Fruit fly (Drosophila melanogaster): ENCODE results near the gene CG11951.

DNA sequence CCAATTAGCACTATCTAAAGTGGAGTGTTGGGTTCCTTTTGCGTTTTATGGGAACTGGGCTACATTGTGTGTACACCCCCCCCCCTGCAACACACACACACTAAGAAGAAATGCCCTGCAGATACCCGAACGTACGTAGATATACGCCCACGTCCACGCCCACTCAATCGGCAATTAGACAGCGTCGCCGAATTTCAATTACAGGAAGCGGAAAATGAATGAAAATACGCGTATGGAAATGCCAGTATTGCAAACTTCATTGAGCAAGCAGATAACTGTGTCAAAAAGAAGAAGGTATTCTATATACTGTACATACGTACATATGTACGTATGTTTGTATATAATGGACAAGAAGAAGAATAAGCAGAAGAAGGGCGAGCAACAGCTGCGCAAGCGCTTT lies 25.1 kb downstream of the CG11951 start:
- no peak for TF ChIP-seq CG31627 (GFP tag; optimal IDR thresholded peaks at IDR 0.05)
- no peak for TF ChIP-seq CG11902 (GFP tag; optimal IDR thresholded peaks at IDR 0.05)
- TF ChIP-seq CG11762 (GFP tag; optimal IDR thresholded peaks at IDR 0.05; ENCODE audit: insufficient read depth), result no peak
- TF ChIP-seq acj6 (GFP tag; optimal IDR thresholded peaks at IDR 0.05), result no peak
- TF ChIP-seq CG11294 (GFP tag; IDR thresholded peaks at IDR 0.05), result no peak
- TF ChIP-seq eg (GFP tag; IDR thresholded peaks at IDR 0.05), result no peak
- no peak for TF ChIP-seq CG34406 (GFP tag; optimal IDR thresholded peaks at IDR 0.05)
- no peak for TF ChIP-seq CG6808 (GFP tag; optimal IDR thresholded peaks at IDR 0.05)
